Worm (Caenorhabditis elegans): Measurements from ENCODE around the gene C53B4.3.

The C53B4.3 gene

DNA sequence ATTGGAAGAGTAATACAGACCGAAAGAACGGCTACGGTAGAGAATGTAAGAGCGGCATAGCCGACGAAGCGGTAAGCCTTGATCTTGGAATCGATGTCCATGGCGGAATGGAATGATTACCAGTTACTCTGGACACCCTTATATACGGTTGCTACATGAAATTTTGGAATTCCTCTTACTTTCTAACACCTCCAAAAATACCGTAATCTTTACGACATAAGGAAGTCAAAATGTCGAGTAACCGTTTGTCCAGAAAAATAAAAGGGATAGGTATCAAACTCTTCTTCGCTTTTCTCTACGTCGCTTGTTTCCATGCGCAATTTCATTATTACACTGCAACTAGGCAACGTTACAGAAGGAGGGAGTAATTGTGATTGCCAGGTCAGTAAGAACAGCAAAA lies 6.2 kb upstream of the C53B4.3 start, which contains the start of gene col-119:
col-119 (minus strand) TSS at position 101 of the 400 bp plus-strand sequence.
- TF ChIP-seq unc-39 (tag; optimal IDR thresholded peaks at IDR 0.05) (no peak), nhr-76 (tag; optimal IDR thresholded peaks at IDR 0.05) (no peak), nhr-28 (tag; optimal IDR thresholded peaks at IDR 0.05) (no peak), skn-1 (tag; optimal IDR thresholded peaks at IDR 0.05) (no peak), ztf-11 (tag; optimal IDR thresholded peaks at IDR 0.05) (no peak), nfya-1 (tag; optimal IDR thresholded peaks at IDR 0.05; ENCODE audit: insufficient read depth) (no peak), egl-5 (tag; optimal IDR thresholded peaks at IDR 0.05) (no peak), nhr-23 (tag; optimal IDR thresholded peaks at IDR 0.05) (no peak), elt-3 (tag; optimal IDR thresholded peaks at IDR 0.05) (no peak), mdl-1 (tag; optimal IDR thresholded peaks at IDR 0.05) (no peak)

DNA sequence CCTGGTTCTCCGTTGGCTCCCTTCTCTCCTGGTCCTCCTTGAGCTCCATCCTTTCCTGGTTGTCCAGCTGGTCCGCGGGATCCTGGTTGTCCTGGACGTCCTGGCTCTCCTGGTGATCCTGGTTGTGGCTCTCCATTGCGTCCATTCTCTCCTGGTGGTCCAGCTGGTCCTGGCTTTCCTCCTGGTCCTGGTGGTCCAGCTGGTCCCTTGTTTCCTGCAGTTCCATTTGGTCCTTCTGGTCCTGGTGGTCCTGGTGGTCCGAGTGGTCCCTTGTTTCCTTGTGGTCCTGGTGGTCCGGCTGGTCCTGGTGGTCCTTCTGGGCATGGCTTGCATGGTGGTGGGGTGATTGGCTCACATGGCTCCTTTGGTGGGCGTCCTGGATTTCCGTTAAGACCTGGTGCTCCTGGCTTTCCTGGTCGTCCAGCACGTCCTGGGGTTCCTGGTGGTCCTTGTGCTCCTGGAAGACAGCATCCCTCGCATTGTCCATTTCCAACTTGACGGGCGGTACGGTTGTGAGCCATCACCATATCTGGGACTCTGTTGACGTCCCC lies 5.6 kb upstream of the C53B4.3 start:
- TF ChIP-seq daf-12 (tag; optimal IDR thresholded peaks at IDR 0.05): no peak
- no peak for TF ChIP-seq egl-5 (tag; optimal IDR thresholded peaks at IDR 0.05)
- no peak for TF ChIP-seq nhr-28 (tag; optimal IDR thresholded peaks at IDR 0.05)

DNA sequence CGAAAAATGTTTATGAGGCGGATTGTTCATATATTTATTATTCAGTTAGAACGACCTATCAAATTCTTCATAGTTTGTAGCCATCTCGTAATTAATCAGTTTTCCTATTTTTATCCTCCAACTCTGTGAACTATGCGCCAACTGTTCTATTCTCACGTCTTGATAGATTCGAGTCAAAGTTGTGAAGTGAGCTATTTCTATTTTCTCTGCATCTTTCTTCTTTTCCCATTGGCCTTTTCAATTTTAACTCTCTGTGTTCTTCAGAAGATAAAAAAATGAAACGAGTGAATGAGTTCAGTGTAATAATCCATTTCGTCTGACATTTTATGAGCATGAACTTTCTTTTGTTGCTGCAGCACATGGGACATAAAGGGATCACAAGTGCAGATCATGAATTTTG lies 4.5 kb upstream of the C53B4.3 start:
- peak; percentile 17 for TF ChIP-seq nhr-11 (tag; optimal IDR thresholded peaks at IDR 0.05)
- peak; percentile 7 for TF ChIP-seq nfya-1 (tag; optimal IDR thresholded peaks at IDR 0.05; ENCODE audit: insufficient read depth)
- no peak for TF ChIP-seq ztf-4 (tag; optimal IDR thresholded peaks at IDR 0.05)

DNA sequence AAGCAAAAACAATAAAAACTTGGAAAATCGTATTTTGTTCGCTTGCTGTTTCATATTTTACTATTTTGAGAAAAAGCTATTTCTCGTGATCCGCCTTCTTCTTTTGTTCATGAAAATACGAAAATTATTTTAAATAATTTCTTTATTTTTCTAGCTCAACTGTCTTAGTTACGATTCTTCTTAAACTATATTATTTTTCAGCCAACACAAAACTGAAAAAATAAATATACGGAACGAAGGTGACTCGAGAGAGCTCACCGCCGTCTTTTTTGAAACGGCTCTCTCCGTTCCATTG lies 1.8 kb upstream of the C53B4.3 start, which contains the start of gene pdzd-8:
pdzd-8 (plus strand) TSS at position 196 of the 295 bp plus-strand sequence.
- TF ChIP-seq eor-1 (tag; optimal IDR thresholded peaks at IDR 0.05) (no peak), hmg-11 (tag; optimal IDR thresholded peaks at IDR 0.05) (no peak)

DNA sequence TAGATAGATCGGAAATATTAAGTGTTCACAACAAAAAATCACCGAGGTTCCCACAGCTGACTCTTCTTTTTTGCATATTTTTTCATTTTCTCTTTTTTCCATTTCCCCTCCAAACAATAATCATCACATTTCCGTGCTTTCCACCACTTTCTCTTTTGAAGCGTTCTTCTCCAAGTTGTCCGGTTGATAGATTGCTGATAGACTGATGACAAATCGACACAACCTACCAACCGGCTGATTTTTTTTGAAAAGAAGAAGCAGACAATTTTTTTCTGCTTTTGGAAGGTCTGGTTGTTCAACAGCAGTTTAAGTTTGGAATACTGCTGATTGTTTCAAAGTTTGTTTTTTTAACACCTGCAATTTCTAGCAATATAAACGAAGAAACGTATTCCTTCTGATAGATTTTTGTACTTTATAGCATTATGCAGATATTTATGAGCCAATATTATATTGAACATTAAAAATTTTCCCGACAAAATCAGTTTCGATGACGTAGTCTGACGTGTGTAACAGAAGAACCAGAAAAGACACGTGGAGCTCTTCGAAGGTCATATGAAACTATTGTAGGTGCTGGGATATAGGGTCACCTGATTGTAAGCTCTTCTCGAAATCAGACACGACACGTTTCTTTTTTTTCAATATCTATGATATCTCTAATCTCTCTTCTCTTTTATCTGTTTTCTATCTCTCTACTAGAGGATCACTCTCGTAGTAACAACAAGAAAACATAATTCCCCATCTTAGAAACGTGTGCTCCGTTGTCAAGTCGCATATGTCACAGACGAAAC lies 1.2 kb upstream of the C53B4.3 start:
- TF ChIP-seq mdl-1 (tag; optimal IDR thresholded peaks at IDR 0.05) (no peak), nfya-1 (tag; optimal IDR thresholded peaks at IDR 0.05; ENCODE audit: insufficient read depth) (peak; percentile 30)

DNA sequence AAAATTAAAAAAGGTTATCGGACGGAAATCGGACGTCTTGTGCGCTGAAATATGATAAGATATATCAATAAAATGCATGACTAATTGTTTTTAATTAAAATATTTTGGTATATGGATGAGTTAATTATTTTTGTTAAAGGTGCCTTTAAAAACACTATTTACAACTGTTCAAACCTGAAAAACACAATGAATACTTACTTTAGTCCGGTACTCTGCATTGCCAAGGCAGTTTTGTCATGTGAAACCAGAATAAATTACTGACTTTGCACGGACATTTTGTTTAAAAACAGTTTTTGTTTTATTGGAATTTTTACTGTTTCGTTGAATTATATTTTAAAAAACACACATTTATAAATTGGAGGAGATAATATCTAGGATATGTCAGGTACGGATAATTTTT lies 5.5 kb downstream of the C53B4.3 start, which contains the start of gene suex-2:
suex-2 (plus strand) TSS at position 301 of the 400 bp plus-strand sequence.
- TF ChIP-seq nhr-11 (tag; optimal IDR thresholded peaks at IDR 0.05) (no peak), ceh-9 (tag; optimal IDR thresholded peaks at IDR 0.05) (no peak), egl-5 (tag; optimal IDR thresholded peaks at IDR 0.05) (no peak), R02D3.7 (tag; optimal IDR thresholded peaks at IDR 0.05) (no peak), nhr-23 (tag; optimal IDR thresholded peaks at IDR 0.05) (no peak)

DNA sequence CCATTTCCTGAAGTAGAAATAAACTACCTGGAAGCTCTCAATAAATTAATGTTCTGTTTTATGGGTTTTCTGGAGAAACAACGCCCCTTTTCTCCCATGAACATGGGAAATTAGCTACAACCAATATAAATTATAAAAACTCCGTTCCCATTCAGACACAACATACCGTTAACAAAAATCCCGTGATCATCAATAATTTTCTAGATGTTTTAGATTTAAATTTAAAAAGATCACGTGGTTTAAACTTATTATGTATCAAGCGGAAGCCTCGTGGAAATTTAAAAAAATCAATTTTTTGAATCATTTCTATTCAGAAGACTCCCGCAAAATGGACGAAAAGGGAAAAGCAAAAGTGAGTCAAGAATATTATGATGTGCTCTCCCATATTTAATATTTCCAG lies 7.6 kb downstream of the C53B4.3 start, which contains the start of gene C53B4.2:
C53B4.2 (plus strand) TSS at position 301 of the 400 bp plus-strand sequence.
- TF ChIP-seq eor-1 (tag; optimal IDR thresholded peaks at IDR 0.05): no peak
- TF ChIP-seq ceh-16 (tag; optimal IDR thresholded peaks at IDR 0.05): no peak
- TF ChIP-seq lin-15B (tag; optimal IDR thresholded peaks at IDR 0.05): no peak
- no peak for TF ChIP-seq pqm-1 (tag; optimal IDR thresholded peaks at IDR 0.05)
- no peak for TF ChIP-seq ceh-28 (tag; optimal IDR thresholded peaks at IDR 0.05)
- TF ChIP-seq nhr-28 (tag; optimal IDR thresholded peaks at IDR 0.05): no peak
- no peak for TF ChIP-seq skn-1 (tag; optimal IDR thresholded peaks at IDR 0.05)
- TF ChIP-seq ceh-82 (tag; optimal IDR thresholded peaks at IDR 0.05): no peak
- no peak for TF ChIP-seq fos-1 (tag; optimal IDR thresholded peaks at IDR 0.05)
- TF ChIP-seq ZK546.5 (tag; optimal IDR thresholded peaks at IDR 0.05): no peak
- no peak for TF ChIP-seq ama-1 (optimal IDR thresholded peaks at IDR 0.05)
- no peak for TF ChIP-seq elt-2 (tag; optimal IDR thresholded peaks at IDR 0.05)
- TF ChIP-seq lsy-12 (tag; optimal IDR thresholded peaks at IDR 0.05): no peak
- TF ChIP-seq nhr-12 (tag; optimal IDR thresholded peaks at IDR 0.05): no peak
- TF ChIP-seq egl-27 (tag; optimal IDR thresholded peaks at IDR 0.05): no peak
- TF ChIP-seq nhr-76 (tag; optimal IDR thresholded peaks at IDR 0.05): no peak
